Worm (Caenorhabditis elegans) whole organism, midembryonic: ENCODE measurements around the gene srh-204.

ENCODE experiments used
- flt-1 ChIP-seq: fragments of 200-800 bp; sonication (Bioruptor generic); IDR thresholded peaks from 2 replicates; pipeline ENCODE4 v1.3.6; 2022; ENCODE audit warnings: missing genetic modification characterization, missing compliant biosample characterization
- med-1 ChIP-seq: sonication (generic microtip); optimal IDR thresholded peaks from 2 replicates; lab custom pipeline; 2017; ENCODE audit warnings: missing genetic modification characterization, mild to moderate bottlenecking, missing compliant biosample characterization, antibody characterized with exemption, missing genetic modification reagents; ENCODE audit not compliant: insufficient read depth
- ref-1 ChIP-seq: fragments of 200-800 bp; sonication (Bioruptor generic); conservative IDR thresholded peaks from 2 replicates; pipeline ENCODE4 v1.3.6; 2022; ENCODE audit warnings: missing genetic modification reagents, missing genetic modification characterization, missing compliant biosample characterization
- tab-1 ChIP-seq: fragments of 200-800 bp; sonication (Bioruptor generic); IDR thresholded peaks from 2 replicates; pipeline ENCODE4 v1.3.6; 2022; ENCODE audit warnings: missing genetic modification characterization, missing compliant biosample characterization
- ztf-29 ChIP-seq: fragments of 200-800 bp; sonication (Bioruptor generic); IDR thresholded peaks from 2 replicates; pipeline ENCODE4 v1.3.6; 2022; ENCODE audit warnings: missing genetic modification reagents, missing genetic modification characterization, missing compliant biosample characterization

DNA sequence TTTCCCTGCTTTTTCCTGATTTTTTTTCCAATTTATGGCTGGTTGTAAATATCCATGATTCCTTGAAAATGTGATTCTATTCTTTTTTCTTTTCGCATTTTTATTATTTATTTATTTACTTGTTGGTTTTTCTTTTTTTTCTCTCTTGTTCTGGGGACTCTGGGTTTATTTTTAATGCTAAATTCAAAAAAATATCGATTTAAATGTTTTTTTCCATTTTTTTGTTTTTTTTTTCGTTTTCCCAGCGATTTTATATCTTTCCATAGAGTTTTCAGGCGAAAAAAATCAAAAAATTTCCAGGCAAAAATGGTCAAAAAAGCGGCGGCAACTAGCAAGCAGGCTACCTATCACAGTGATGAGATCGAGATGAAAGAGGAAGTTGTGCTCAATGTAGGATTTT is 41.0 kb downstream of the srh-204 start, which contains the start of gene rpac-40:
- TF ChIP-seq flt-1 (GFP tag; lab: Robert Waterston, UW) (no peak), med-1 (GFP tag; lab: Kevin White, UChicago) (no peak), tab-1 (GFP tag; lab: Robert Waterston, UW) (no peak), ref-1 (no peak), ztf-29 (GFP tag; lab: Robert Waterston, UW) (no peak)
